Fruit fly (Drosophila melanogaster): Measurements from ENCODE around the gene UQCR-14.

dm6 chrX:16288999-16289398 is 2.9 kb downstream of the UQCR-14 start:
- no peak for TF ChIP-seq CG14711 (tag; optimal IDR thresholded peaks at IDR 0.05)
- no peak for TF ChIP-seq CG1620 (GFP tag; optimal IDR thresholded peaks at IDR 0.05)
- TF ChIP-seq CG12768 (GFP tag; optimal IDR thresholded peaks at IDR 0.05): no peak
